Worm (Caenorhabditis elegans): ENCODE data around the gene his-6.
A peak's percentile ranks its signal among the peaks of the same experiment; 100 is the strongest.
"Not testable (repeated sequence)": the region's sequence is repeated elsewhere in the genome, so short reads cannot be mapped to it uniquely, and the experiment has no call there.

Gene his-6

ce11 chrV:8533916-8534315 lies 861 bp downstream of the his-6 start:
- TF ChIP-seq him-1 (tag; optimal IDR thresholded peaks at IDR 0.05): no peak
- no peak for TF ChIP-seq W03F9.2 (tag; optimal IDR thresholded peaks at IDR 0.05)
- no peak for TF ChIP-seq dao-5 (tag; optimal IDR thresholded peaks at IDR 0.05)

ce11 chrV:8533067-8533466 lies 1.7 kb downstream of the his-6 start, which contains the start of the genes his-8 and his-7:
TSS of gene his-8 (minus strand) at chrV:8533086.
TSS of gene his-7 (plus strand) at chrV:8533379.
- TF ChIP-seq W03F9.2, dao-5, him-1 (tag; optimal IDR thresholded peaks at IDR 0.05): not testable (repeated sequence)

ce11 chrV:8529219-8529618 lies 5.6 kb downstream of the his-6 start, which contains the start of gene otpl-5:
TSS of gene otpl-5 (plus strand) at chrV:8529519.
- TF ChIP-seq dao-5 (tag; optimal IDR thresholded peaks at IDR 0.05) (no peak), him-1 (tag; optimal IDR thresholded peaks at IDR 0.05) (no peak), W03F9.2 (tag; optimal IDR thresholded peaks at IDR 0.05) (no peak)

ce11 chrV:8525774-8526173 lies 9.0 kb downstream of the his-6 start, which contains the start of gene otpl-6:
TSS of gene otpl-6 (plus strand) at chrV:8526074.
- TF ChIP-seq W03F9.2 (tag; optimal IDR thresholded peaks at IDR 0.05) (no peak), him-1 (tag; optimal IDR thresholded peaks at IDR 0.05) (no peak), dao-5 (tag; optimal IDR thresholded peaks at IDR 0.05) (no peak)

ce11 chrV:8520846-8521553 lies 13.8 kb downstream of the his-6 start, which contains the start of the genes F45F2.11 and otpl-7:
TSS of gene F45F2.11 (minus strand) at chrV:8520896.
TSS of gene otpl-7 (plus strand) at chrV:8521503.
- TF ChIP-seq W03F9.2 (tag; optimal IDR thresholded peaks at IDR 0.05) (no peak), him-1 (tag; optimal IDR thresholded peaks at IDR 0.05) (no peak), dao-5 (tag; optimal IDR thresholded peaks at IDR 0.05) (no peak)

ce11 chrV:8518822-8519392 lies 15.9 kb downstream of the his-6 start, which contains the start of gene F45F2.10:
TSS of gene F45F2.10 (minus strand) at chrV:8518872.
- no peak for TF ChIP-seq dao-5 (tag; optimal IDR thresholded peaks at IDR 0.05)
- no peak for TF ChIP-seq him-1 (tag; optimal IDR thresholded peaks at IDR 0.05)
- TF ChIP-seq W03F9.2 (tag; optimal IDR thresholded peaks at IDR 0.05): no peak

ce11 chrV:8518283-8518682 lies 16.5 kb downstream of the his-6 start:
- no peak for TF ChIP-seq W03F9.2 (tag; optimal IDR thresholded peaks at IDR 0.05)
- TF ChIP-seq dao-5 (tag; optimal IDR thresholded peaks at IDR 0.05): no peak
- TF ChIP-seq him-1 (tag; optimal IDR thresholded peaks at IDR 0.05): no peak

- no peak for TF ChIP-seq dao-5 (tag; optimal IDR thresholded peaks at IDR 0.05)
- no peak for TF ChIP-seq him-1 (tag; optimal IDR thresholded peaks at IDR 0.05)
- no peak for TF ChIP-seq W03F9.2 (tag; optimal IDR thresholded peaks at IDR 0.05)
Measured at ce11 chrV:8517711-8518110, 17.1 kb downstream of the his-6 start.

ce11 chrV:8516426-8516825 lies 18.4 kb downstream of the his-6 start:
- no peak for TF ChIP-seq dao-5 (tag; optimal IDR thresholded peaks at IDR 0.05)
- TF ChIP-seq W03F9.2 (tag; optimal IDR thresholded peaks at IDR 0.05): no peak
- no peak for TF ChIP-seq him-1 (tag; optimal IDR thresholded peaks at IDR 0.05)

ce11 chrV:8513361-8513760 lies 21.4 kb downstream of the his-6 start, which contains the start of gene F45F2.9:
TSS of gene F45F2.9 (minus strand) at chrV:8513461.
- TF ChIP-seq dao-5 (tag; optimal IDR thresholded peaks at IDR 0.05): no peak
- no peak for TF ChIP-seq him-1 (tag; optimal IDR thresholded peaks at IDR 0.05)
- TF ChIP-seq W03F9.2 (tag; optimal IDR thresholded peaks at IDR 0.05): no peak

ce11 chrV:8507324-8507723 lies 27.5 kb downstream of the his-6 start, which contains the start of gene ZK994.6:
TSS of gene ZK994.6 (minus strand) at chrV:8507424.
- TF ChIP-seq W03F9.2 (tag; optimal IDR thresholded peaks at IDR 0.05): no peak
- TF ChIP-seq dao-5 (tag; optimal IDR thresholded peaks at IDR 0.05): no peak
- TF ChIP-seq him-1 (tag; optimal IDR thresholded peaks at IDR 0.05): no peak

ce11 chrV:8500348-8500747 lies 34.4 kb downstream of the his-6 start:
- TF ChIP-seq dao-5 (tag; optimal IDR thresholded peaks at IDR 0.05): peak; percentile 96
- peak; percentile 97 for TF ChIP-seq him-1 (tag; optimal IDR thresholded peaks at IDR 0.05)
- TF ChIP-seq W03F9.2 (tag; optimal IDR thresholded peaks at IDR 0.05): peak; percentile 84

- TF ChIP-seq W03F9.2 (tag; optimal IDR thresholded peaks at IDR 0.05) (no peak), dao-5 (tag; optimal IDR thresholded peaks at IDR 0.05) (no peak), him-1 (tag; optimal IDR thresholded peaks at IDR 0.05) (no peak)
Measured at ce11 chrV:8499407-8499806, 35.4 kb downstream of the his-6 start.

- TF ChIP-seq W03F9.2 (tag; optimal IDR thresholded peaks at IDR 0.05) (no peak), dao-5 (tag; optimal IDR thresholded peaks at IDR 0.05) (no peak), him-1 (tag; optimal IDR thresholded peaks at IDR 0.05) (no peak)
Measured at ce11 chrV:8495965-8496364, 38.8 kb downstream of the his-6 start.
